Worm (Caenorhabditis elegans): ENCODE measurements around the gene dpy-28.

Gene dpy-28

DNA sequence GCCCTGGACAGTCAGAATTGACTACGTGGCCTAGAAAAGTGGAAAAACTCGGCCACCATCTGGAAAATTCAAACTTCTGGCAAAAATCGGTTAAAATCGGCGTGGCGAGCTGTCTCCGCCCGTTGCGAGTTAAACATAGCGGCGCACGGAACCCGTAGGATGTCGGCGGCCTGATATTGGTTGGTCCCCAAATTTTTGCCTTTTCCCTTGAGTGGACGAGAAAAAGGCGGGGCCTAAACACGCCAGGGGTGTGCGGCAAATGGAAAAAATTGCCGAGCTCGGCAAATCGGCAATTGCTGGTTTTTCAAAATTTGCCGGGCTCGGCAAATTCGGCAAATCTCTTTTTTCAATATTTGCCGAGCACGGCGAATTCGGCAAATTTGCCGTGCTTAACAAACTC, 29.6 kb upstream of the dpy-28 start (continued):
- TF ChIP-seq ets-4 (GFP tag; optimal IDR thresholded peaks at IDR 0.05): no peak
- no peak for TF ChIP-seq Y79H2A.3 (GFP tag; conservative IDR thresholded peaks at IDR 0.05)
- TF ChIP-seq nhr-27 (tag; optimal IDR thresholded peaks at IDR 0.05): no peak
- no peak for TF ChIP-seq ceh-79 (tag; optimal IDR thresholded peaks at IDR 0.05)
- TF ChIP-seq lsl-1 (GFP tag; optimal IDR thresholded peaks at IDR 0.05): peak; percentile 58
- TF ChIP-seq akir-1 (GFP tag; optimal IDR thresholded peaks at IDR 0.05): no peak
- peak; percentile 87 for TF ChIP-seq lin-26 (GFP tag; IDR thresholded peaks at IDR 0.05)
- TF ChIP-seq F22D6.2 (tag; optimal IDR thresholded peaks at IDR 0.05): no peak
- TF ChIP-seq attf-6 (GFP tag; IDR thresholded peaks at IDR 0.05): 0 out of 2 replicates have a peak, but pooled peaks have one; percentile 54
- TF ChIP-seq madf-6 (GFP tag; IDR thresholded peaks at IDR 0.05): peak; percentile 79
- peak; percentile 53 for TF ChIP-seq F33H1.4 (GFP tag; IDR thresholded peaks at IDR 0.05)
- TF ChIP-seq F23B12.7 (tag; optimal IDR thresholded peaks at IDR 0.05; ENCODE audit: insufficient read depth): no peak
- TF ChIP-seq B0261.1 (tag; optimal IDR thresholded peaks at IDR 0.05): no peak
- no peak for TF ChIP-seq sea-2 (GFP tag; IDR thresholded peaks at IDR 0.05)
- TF ChIP-seq F57A8.1 (GFP tag; optimal IDR thresholded peaks at IDR 0.05): no peak
- TF ChIP-seq F57C9.4 (tag; optimal IDR thresholded peaks at IDR 0.05): no peak
- no peak for TF ChIP-seq tbx-9 (tag; optimal IDR thresholded peaks at IDR 0.05; ENCODE audit: borderline replicate concordance)
- no peak for TF ChIP-seq nhr-90 (tag; optimal IDR thresholded peaks at IDR 0.05)
- no peak for TF ChIP-seq ceh-27 (GFP tag; optimal IDR thresholded peaks at IDR 0.05)
- no peak for TF ChIP-seq attf-3 (GFP tag; conservative IDR thresholded peaks at IDR 0.05)
- no peak for TF ChIP-seq atf-7 (tag; optimal IDR thresholded peaks at IDR 0.05)
- TF ChIP-seq hlh-26 (GFP tag; conservative IDR thresholded peaks at IDR 0.05): no peak
- TF ChIP-seq rpc-1 (optimal IDR thresholded peaks at IDR 0.05): no peak
- no peak for TF ChIP-seq rpc-1 (tag; optimal IDR thresholded peaks at IDR 0.05)
- TF ChIP-seq gei-17 (GFP tag; optimal IDR thresholded peaks at IDR 0.05): no peak
- TF ChIP-seq nhr-179 (tag; optimal IDR thresholded peaks at IDR 0.05): no peak
- TF ChIP-seq madf-3 (GFP tag; IDR thresholded peaks at IDR 0.05): no peak
- TF ChIP-seq egl-18 (GFP tag; IDR thresholded peaks at IDR 0.05): no peak
- TF ChIP-seq somi-1 (GFP tag; optimal IDR thresholded peaks at IDR 0.05): no peak
- TF ChIP-seq ceh-91 (GFP tag; IDR thresholded peaks at IDR 0.05): peak; percentile 59
- TF ChIP-seq D2030.7 (GFP tag; IDR thresholded peaks at IDR 0.05): peak; percentile 92
- no peak for TF ChIP-seq C06A6.2 (GFP tag; conservative IDR thresholded peaks at IDR 0.05)
- TF ChIP-seq ztf-26 (tag; optimal IDR thresholded peaks at IDR 0.05): no peak
- TF ChIP-seq rcor-1 (GFP tag; IDR thresholded peaks at IDR 0.05): peak; percentile 56; the same call in 1 of the 2 replicates
- no peak for TF ChIP-seq ccch-3 (GFP tag; optimal IDR thresholded peaks at IDR 0.05)
- no peak for TF ChIP-seq sdz-38 (tag; optimal IDR thresholded peaks at IDR 0.05)
- no peak for TF ChIP-seq him-1 (tag; optimal IDR thresholded peaks at IDR 0.05)
- peak; percentile 67 for TF ChIP-seq hsf-1 (GFP tag; IDR thresholded peaks at IDR 0.05)
- peak; percentile 60 for TF ChIP-seq tbp1 (GFP tag; optimal IDR thresholded peaks at IDR 0.05)
- peak; percentile 90 for TF ChIP-seq snpc-1.1 (tag; optimal IDR thresholded peaks at IDR 0.05; ENCODE audit: insufficient read depth)
- peak; percentile 45 for TF ChIP-seq lin-54 (GFP tag; optimal IDR thresholded peaks at IDR 0.05)
- 0 out of 2 replicates have a peak, but pooled peaks have one; percentile 40 for TF ChIP-seq nfyb-1 (GFP tag; IDR thresholded peaks at IDR 0.05)
- TF ChIP-seq bed-2 (GFP tag; IDR thresholded peaks at IDR 0.05): no peak
- no peak for TF ChIP-seq mcd-1 (GFP tag; IDR thresholded peaks at IDR 0.05)
- TF ChIP-seq dpl-1 (GFP tag; optimal IDR thresholded peaks at IDR 0.05): no peak
- TF ChIP-seq egl-44 (GFP tag; IDR thresholded peaks at IDR 0.05): peak; percentile 21; the same call in 1 of the 2 replicates
- TF ChIP-seq ceh-40 (GFP tag; IDR thresholded peaks at IDR 0.05): no peak
- TF ChIP-seq ceh-100 (GFP tag; IDR thresholded peaks at IDR 0.05): peak; percentile 51; the same call in 1 of the 2 replicates
- no peak for TF ChIP-seq bed-1 (GFP tag; IDR thresholded peaks at IDR 0.05)
- peak; percentile 66; the same call in 1 of the 2 replicates for TF ChIP-seq dox-1 (GFP tag; IDR thresholded peaks at IDR 0.05)
